Worm (Caenorhabditis elegans): ENCODE data around the gene str-84.

Gene str-84

ce11 chrV:8938943-8939342 lies 41.8 kb downstream of the str-84 start:
- TF ChIP-seq lin-11 (tag; optimal IDR thresholded peaks at IDR 0.05) (no peak), unc-86 (tag; optimal IDR thresholded peaks at IDR 0.05) (no peak), hlh-8 (tag; optimal IDR thresholded peaks at IDR 0.05) (no peak), dmd-4 (tag; optimal IDR thresholded peaks at IDR 0.05; ENCODE audit: borderline replicate concordance) (no peak), ztf-16 (tag; optimal IDR thresholded peaks at IDR 0.05) (no peak), elt-4 (tag; optimal IDR thresholded peaks at IDR 0.05) (no peak)

DNA sequence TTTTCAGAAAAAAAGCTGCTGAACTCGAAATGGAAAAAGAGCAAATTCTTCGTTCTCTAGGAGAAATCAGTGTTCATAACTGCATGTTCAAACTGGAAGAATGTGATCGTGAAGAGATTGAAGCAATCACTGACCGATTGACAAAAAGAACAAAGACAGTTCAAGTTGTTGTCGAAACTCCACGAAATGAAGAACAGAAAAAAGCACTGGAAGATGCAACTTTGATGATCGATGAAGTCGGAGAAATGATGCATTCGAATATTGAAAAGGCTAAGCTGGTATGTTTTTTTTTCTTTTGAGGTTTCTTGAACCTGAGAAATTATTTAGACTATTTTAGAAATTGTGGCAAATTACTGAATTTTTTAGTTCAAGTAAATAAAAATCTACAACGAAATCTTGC lies 42.3 kb downstream of the str-84 start:
- TF ChIP-seq hlh-8 (tag; optimal IDR thresholded peaks at IDR 0.05) (no peak), pag-3 (tag; optimal IDR thresholded peaks at IDR 0.05; ENCODE audit: borderline replicate concordance) (no peak), ceh-48 (tag; optimal IDR thresholded peaks at IDR 0.05) (no peak), nhr-232 (tag; optimal IDR thresholded peaks at IDR 0.05) (no peak), ceh-19 (GFP tag; optimal IDR thresholded peaks at IDR 0.05) (no peak), npax-4 (tag; optimal IDR thresholded peaks at IDR 0.05) (no peak), ceh-6 (GFP tag; optimal IDR thresholded peaks at IDR 0.05) (no peak), K02D7.2 (tag; optimal IDR thresholded peaks at IDR 0.05) (no peak)

- TF ChIP-seq dmd-4 (tag; optimal IDR thresholded peaks at IDR 0.05; ENCODE audit: borderline replicate concordance) (no peak), eyg-1 (tag; optimal IDR thresholded peaks at IDR 0.05) (no peak)
Measured at ce11 chrV:8937476-8938249, 43.1 kb downstream of the str-84 start.

DNA sequence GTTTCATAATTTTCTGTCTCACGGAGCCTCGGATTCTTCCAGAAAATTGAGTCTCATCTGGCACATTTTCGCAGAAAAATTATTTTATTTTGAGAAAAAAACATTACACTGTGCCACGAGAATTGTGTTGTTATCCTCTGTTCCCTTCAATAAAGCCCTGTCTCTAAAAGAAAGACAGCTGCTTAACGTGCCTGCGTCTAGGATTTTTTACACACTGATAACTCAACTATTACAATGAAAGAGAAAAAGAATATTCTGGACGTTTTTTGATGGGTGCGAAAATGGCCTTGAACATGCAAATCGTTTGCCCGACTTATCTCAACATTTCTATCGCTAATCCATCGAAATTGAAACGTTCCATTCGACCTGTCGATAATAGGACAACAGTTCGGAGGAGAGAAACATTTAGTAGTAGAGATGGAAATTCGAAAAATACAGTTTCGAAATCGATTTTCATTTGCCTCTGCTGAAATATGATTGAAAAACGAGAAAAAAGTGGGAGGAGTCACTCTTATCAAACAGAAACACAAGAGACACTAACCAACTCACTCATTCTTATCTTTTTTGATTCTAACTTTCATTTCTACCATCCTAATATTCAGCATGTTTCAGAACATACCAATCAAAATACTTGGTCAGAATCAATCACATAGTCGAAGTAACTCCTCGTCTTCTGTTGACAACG lies 43.8 kb downstream of the str-84 start:
- TF ChIP-seq ahr-1 (tag; optimal IDR thresholded peaks at IDR 0.05) (no peak), ceh-2 (tag; optimal IDR thresholded peaks at IDR 0.05) (no peak), gmeb-2 (tag; optimal IDR thresholded peaks at IDR 0.05) (no peak), unc-55 (GFP tag; optimal IDR thresholded peaks at IDR 0.05) (peak; percentile 28)

- peak; percentile 54 for TF ChIP-seq ref-2 (tag; optimal IDR thresholded peaks at IDR 0.05)
- no peak for TF ChIP-seq hlh-30 (tag; optimal IDR thresholded peaks at IDR 0.05; ENCODE audit: insufficient read depth)
- no peak for TF ChIP-seq ceh-24 (tag; optimal IDR thresholded peaks at IDR 0.05)
- no peak for TF ChIP-seq odd-2 (tag; optimal IDR thresholded peaks at IDR 0.05)
- no peak for TF ChIP-seq npax-4 (tag; optimal IDR thresholded peaks at IDR 0.05)
- TF ChIP-seq nhr-11 (tag; optimal IDR thresholded peaks at IDR 0.05) = no peak
- no peak for TF ChIP-seq pax-1 (tag; optimal IDR thresholded peaks at IDR 0.05)
- no peak for TF ChIP-seq elt-4 (tag; optimal IDR thresholded peaks at IDR 0.05)
- TF ChIP-seq fkh-6 (tag; optimal IDR thresholded peaks at IDR 0.05) = no peak
- no peak for TF ChIP-seq ahr-1 (tag; optimal IDR thresholded peaks at IDR 0.05)
- TF ChIP-seq pat-9 (tag; optimal IDR thresholded peaks at IDR 0.05) = peak; percentile 38
- TF ChIP-seq ceh-45 (GFP tag; IDR thresholded peaks at IDR 0.05) = no peak
- TF ChIP-seq pag-3 (tag; optimal IDR thresholded peaks at IDR 0.05; ENCODE audit: borderline replicate concordance) = no peak
- TF ChIP-seq dve-1 (tag; optimal IDR thresholded peaks at IDR 0.05) = peak; percentile 9
- TF ChIP-seq K02D7.2 (tag; optimal IDR thresholded peaks at IDR 0.05) = no peak
- no peak for TF ChIP-seq madf-2 (tag; optimal IDR thresholded peaks at IDR 0.05)
- no peak for TF ChIP-seq ceh-2 (tag; optimal IDR thresholded peaks at IDR 0.05)
- TF ChIP-seq ceh-18 (tag; optimal IDR thresholded peaks at IDR 0.05) = peak; percentile 83
- TF ChIP-seq tbx-2 (tag; optimal IDR thresholded peaks at IDR 0.05) = peak; percentile 23
- peak; percentile 23 for TF ChIP-seq C08G9.2 (tag; optimal IDR thresholded peaks at IDR 0.05)
- TF ChIP-seq hlh-6 (tag; optimal IDR thresholded peaks at IDR 0.05) = no peak
- no peak for TF ChIP-seq sox-4 (tag; optimal IDR thresholded peaks at IDR 0.05)
- TF ChIP-seq unc-3 (GFP tag; conservative IDR thresholded peaks at IDR 0.05) = no peak
- TF ChIP-seq unc-3 (tag; optimal IDR thresholded peaks at IDR 0.05) = no peak
- no peak for TF ChIP-seq elt-2 (tag; optimal IDR thresholded peaks at IDR 0.05)
- TF ChIP-seq tbx-7 (tag; optimal IDR thresholded peaks at IDR 0.05) = no peak
- TF ChIP-seq dmd-4 (tag; optimal IDR thresholded peaks at IDR 0.05; ENCODE audit: borderline replicate concordance) = no peak
- no peak for TF ChIP-seq ceh-9 (tag; optimal IDR thresholded peaks at IDR 0.05)
- peak; percentile 11 for TF ChIP-seq ceh-34 (tag; optimal IDR thresholded peaks at IDR 0.05)
- TF ChIP-seq pros-1 (tag; optimal IDR thresholded peaks at IDR 0.05) = no peak
- TF ChIP-seq unc-55 (GFP tag; optimal IDR thresholded peaks at IDR 0.05) = peak; percentile 86
- no peak for TF ChIP-seq ztf-16 (tag; optimal IDR thresholded peaks at IDR 0.05)
- no peak for TF ChIP-seq hlh-15 (tag; optimal IDR thresholded peaks at IDR 0.05)
Measured at ce11 chrV:8936184-8936589, 44.6 kb downstream of the str-84 start, which contains the start of gene unc-23. unc-23 (plus strand) TSS chrV:8936359.

Measured in whole organism, late embryonic.